Fruit fly (Drosophila melanogaster): Measurements from ENCODE around the gene mRpS7.

- no peak for TF ChIP-seq CG8478 (optimal IDR thresholded peaks at IDR 0.05)
- TF ChIP-seq CTCF (optimal IDR thresholded peaks at IDR 0.05), result no peak
These were observed 32.5 kb downstream of the mRpS7 start, which contains the start of gene RfC3 for dm6 chr2L:10418981-10419380.

Data from S2 (cell line).